Fruit fly (Drosophila melanogaster) whole organism, embryonic: Measurements from ENCODE around the gene deltaCOP.

Source experiments
- Ada2b ChIP-seq: fragments of 200-800 bp; sonication (Bioruptor generic); IDR thresholded peaks from 2 replicates; pipeline ENCODE4 v1.3.6; 2022; ENCODE audit warnings: missing biosample characterization, missing genetic modification characterization
- Awh ChIP-seq: fragments of 200-800 bp; sonication (Bioruptor generic); IDR thresholded peaks from 2 replicates; pipeline ENCODE4, ENCODE4 v1.3.6; 2022; ENCODE audit warnings: missing biosample characterization, missing genetic modification characterization
- B-H2 ChIP-seq: fragments of 200-800 bp; sonication (Bioruptor generic); optimal IDR thresholded peaks from 2 replicates; lab custom pipeline; 2018; ENCODE audit warnings: missing biosample characterization, mild to moderate bottlenecking, missing genetic modification characterization
- Bdp1 ChIP-seq: fragments of 200-800 bp; sonication (Bioruptor generic); optimal IDR thresholded peaks from 3 replicates; lab custom pipeline; 2016; ENCODE audit warnings: missing biosample characterization, missing genetic modification characterization
- CG10366 ChIP-seq: fragments of 200-800 bp; sonication (Bioruptor generic); IDR thresholded peaks from 2 replicates; pipeline ENCODE4 v1.3.6; 2022; ENCODE audit warnings: missing biosample characterization, missing genetic modification characterization
- CG12744 ChIP-seq: fragments of 200-800 bp; sonication (Bioruptor generic); optimal IDR thresholded peaks from 2 replicates; lab custom pipeline; 2016; ENCODE audit warnings: missing biosample characterization, missing genetic modification characterization
- CG13123 ChIP-seq: fragments of 200-800 bp; sonication (Bioruptor generic); optimal IDR thresholded peaks from 2 replicates; lab custom pipeline; 2016; ENCODE audit warnings: missing biosample characterization, missing genetic modification characterization
- CG13775 ChIP-seq: fragments of 200-800 bp; sonication (Bioruptor generic); optimal IDR thresholded peaks from 3 replicates; lab custom pipeline; 2017; ENCODE audit warnings: missing biosample characterization, mild to moderate bottlenecking, missing genetic modification characterization
- CG14014 ChIP-seq: fragments of 200-800 bp; sonication (Bioruptor generic); IDR thresholded peaks from 2 replicates; pipeline ENCODE4 v1.3.6; 2022; ENCODE audit warnings: missing biosample characterization, missing genetic modification characterization
- CG1602 ChIP-seq: fragments of 200-800 bp; sonication (Bioruptor generic); optimal IDR thresholded peaks from 3 replicates; lab custom pipeline; 2016; ENCODE audit warnings: missing biosample characterization, missing genetic modification characterization
- CG17568 ChIP-seq: fragments of 200-800 bp; sonication (Bioruptor generic); optimal IDR thresholded peaks from 2 replicates; lab custom pipeline; 2018; ENCODE audit warnings: missing biosample characterization, mild to moderate bottlenecking, missing genetic modification characterization, moderate library complexity
- CG1832 ChIP-seq: fragments of 200-800 bp; sonication (Bioruptor generic); optimal IDR thresholded peaks from 2 replicates; lab custom pipeline; 2017; ENCODE audit warnings: missing biosample characterization, mild to moderate bottlenecking, missing genetic modification characterization, inconsistent platforms
- CG3065 ChIP-seq: fragments of 200-800 bp; sonication (Bioruptor generic); optimal IDR thresholded peaks from 2 replicates; lab custom pipeline; 2016; ENCODE audit warnings: missing biosample characterization, missing genetic modification characterization
- CG32532 ChIP-seq: fragments of 200-800 bp; sonication (Bioruptor generic); IDR thresholded peaks from 2 replicates; pipeline ENCODE4 v1.3.6; 2022; ENCODE audit warnings: missing biosample characterization, missing genetic modification characterization
- CG3281 ChIP-seq: fragments of 200-800 bp; sonication (Bioruptor generic); optimal IDR thresholded peaks from 3 replicates; lab custom pipeline; 2017; ENCODE audit warnings: missing biosample characterization, mild to moderate bottlenecking, missing genetic modification characterization
- CG4404 ChIP-seq: fragments of 200-800 bp; sonication (Bioruptor generic); IDR thresholded peaks from 2 replicates; pipeline ENCODE4 v1.3.6; 2022; ENCODE audit warnings: missing biosample characterization, missing genetic modification characterization
- CG5245 ChIP-seq: fragments of 200-800 bp; sonication (Bioruptor generic); optimal IDR thresholded peaks from 3 replicates; lab custom pipeline; 2016; ENCODE audit warnings: missing biosample characterization, missing genetic modification characterization
- CG5953 ChIP-seq: fragments of 200-800 bp; sonication (Bioruptor generic); IDR thresholded peaks from 2 replicates; pipeline ENCODE4 v1.3.6; 2022; ENCODE audit warnings: missing biosample characterization, missing genetic modification characterization
- CG6813 ChIP-seq: fragments of 200-800 bp; sonication (Bioruptor generic); optimal IDR thresholded peaks from 2 replicates; lab custom pipeline; 2017; ENCODE audit warnings: missing biosample characterization, missing genetic modification characterization, mild to moderate bottlenecking, moderate library complexity, missing genetic modification reagents
- CG8089 ChIP-seq: fragments of 200-800 bp; sonication (Bioruptor generic); optimal IDR thresholded peaks from 3 replicates; lab custom pipeline; 2016; ENCODE audit warnings: missing biosample characterization, missing genetic modification characterization
- CG8359 ChIP-seq: fragments of 200-800 bp; sonication (Bioruptor generic); optimal IDR thresholded peaks from 2 replicates; lab custom pipeline; 2017; ENCODE audit warnings: missing biosample characterization, mild to moderate bottlenecking, missing genetic modification characterization, borderline replicate concordance
- Dbx ChIP-seq: fragments of 200-800 bp; sonication (Bioruptor generic); IDR thresholded peaks from 3 replicates; pipeline ENCODE4 v1.3.6; 2022; ENCODE audit warnings: missing biosample characterization, missing genetic modification characterization
- Dref ChIP-seq: fragments of 200-800 bp; sonication (Bioruptor generic); IDR thresholded peaks from 2 replicates; pipeline ENCODE4 v1.3.6; 2022; ENCODE audit warnings: missing biosample characterization, missing genetic modification characterization
- ERR ChIP-seq: fragments of 200-800 bp; sonication (Bioruptor generic); optimal IDR thresholded peaks from 2 replicates; lab custom pipeline; 2016; ENCODE audit warnings: missing biosample characterization, missing genetic modification characterization
- Hey ChIP-seq: fragments of 200-800 bp; sonication (Bioruptor generic); optimal IDR thresholded peaks from 3 replicates; lab custom pipeline; 2018; ENCODE audit warnings: missing biosample characterization, mild to moderate bottlenecking, missing genetic modification characterization
- Hr3 ChIP-seq: fragments of 200-800 bp; sonication (Bioruptor generic); optimal IDR thresholded peaks from 3 replicates; lab custom pipeline; 2016; ENCODE audit warnings: missing biosample characterization, missing genetic modification characterization
- Lpt ChIP-seq: fragments of >200 bp; optimal IDR thresholded peaks from 2 replicates; lab custom pipeline; 2018; ENCODE audit warnings: missing biosample characterization, missing genetic modification characterization
- MESR4 ChIP-seq: fragments of 200-800 bp; sonication (Bioruptor generic); optimal IDR thresholded peaks from 2 replicates; lab custom pipeline; 2018; ENCODE audit warnings: missing biosample characterization, mild to moderate bottlenecking, missing genetic modification characterization, moderate library complexity
- Med ChIP-seq: fragments of 200-800 bp; sonication (Bioruptor generic); peaks from one replicate; lab custom pipeline; 2016; ENCODE audit warnings: missing biosample characterization, missing genetic modification characterization, mild to moderate bottlenecking, inconsistent platforms, moderate library complexity
- Nf-YB ChIP-seq: fragments of 200-800 bp; sonication (Bioruptor generic); optimal IDR thresholded peaks from 3 replicates; lab custom pipeline; 2019; ENCODE audit warnings: missing biosample characterization, mild to moderate bottlenecking, missing genetic modification characterization, moderate library complexity
- Pdp1 ChIP-seq, 2 experiments: fragments of 200-800 bp; sonication (Bioruptor generic); optimal IDR thresholded peaks; 3 replicates each; lab custom pipeline; 2016; ENCODE audit warnings: missing biosample characterization in 2 of 2, missing genetic modification characterization in 2 of 2, mild to moderate bottlenecking in 1 of 2, moderate library complexity in 1 of 2
- Sox102F ChIP-seq: fragments of 200-800 bp; sonication (Bioruptor generic); optimal IDR thresholded peaks from 2 replicates; lab custom pipeline; 2018; ENCODE audit warnings: missing biosample characterization, mild to moderate bottlenecking, missing genetic modification characterization, moderate library complexity
- Sry-β ChIP-seq: fragments of 200-800 bp; sonication (Bioruptor generic); optimal IDR thresholded peaks from 2 replicates; lab custom pipeline; 2018; ENCODE audit warnings: missing biosample characterization, mild to moderate bottlenecking, missing genetic modification characterization, moderate library complexity
- Tbp ChIP-seq: fragments of >200 bp; optimal IDR thresholded peaks from 2 replicates; lab custom pipeline; 2018; ENCODE audit warnings: missing biosample characterization, missing genetic modification characterization
- Xbp1 ChIP-seq: fragments of 200-800 bp; sonication (Bioruptor generic); optimal IDR thresholded peaks from 3 replicates; lab custom pipeline; 2016; ENCODE audit warnings: missing biosample characterization, mild to moderate bottlenecking, missing genetic modification characterization
- YL-1 ChIP-seq: fragments of 200-800 bp; sonication (Bioruptor generic); optimal IDR thresholded peaks from 3 replicates; lab custom pipeline; 2017; ENCODE audit warnings: missing biosample characterization, mild to moderate bottlenecking, missing genetic modification characterization
- ab ChIP-seq: fragments of 200-800 bp; sonication (Bioruptor generic); optimal IDR thresholded peaks from 2 replicates; lab custom pipeline; 2016; ENCODE audit warnings: missing biosample characterization, missing genetic modification characterization
- ap ChIP-seq: fragments of 200-800 bp; sonication (Bioruptor generic); IDR thresholded peaks from 2 replicates; pipeline ENCODE4 v1.3.6; 2022; ENCODE audit warnings: missing biosample characterization, missing genetic modification characterization
- cato ChIP-seq: fragments of 200-800 bp; sonication (Bioruptor generic); optimal IDR thresholded peaks from 2 replicates; lab custom pipeline; 2016; ENCODE audit warnings: missing biosample characterization, missing genetic modification characterization, borderline replicate concordance
- grau ChIP-seq: fragments of 200-800 bp; optimal IDR thresholded peaks from 3 replicates; lab custom pipeline; 2019; ENCODE audit warnings: missing biosample characterization, mild to moderate bottlenecking, missing genetic modification characterization, moderate library complexity
- lola ChIP-seq, 3 experiments: fragments of >200 bp in 2 of 3; fragments of 200-800 bp in 1 of 3; sonication (Bioruptor generic) in 1 of 3; optimal IDR thresholded peaks; 2 replicates each; lab custom pipeline; 2017 to 2019; ENCODE audit warnings: missing biosample characterization in 3 of 3, missing genetic modification characterization in 3 of 3, mild to moderate bottlenecking in 1 of 3, moderate library complexity in 1 of 3
- mam ChIP-seq: fragments of 200-800 bp; sonication (Bioruptor generic); optimal IDR thresholded peaks from 3 replicates; lab custom pipeline; 2016; ENCODE audit warnings: missing biosample characterization, missing genetic modification characterization
- psq ChIP-seq: fragments of 200-800 bp; sonication (Bioruptor generic); optimal IDR thresholded peaks from 2 replicates; lab custom pipeline; 2017; ENCODE audit warnings: missing biosample characterization, missing genetic modification characterization
- row ChIP-seq: fragments of 200-800 bp; sonication (Bioruptor generic); IDR thresholded peaks from 3 replicates; pipeline ENCODE4 v1.3.6; 2022; ENCODE audit warnings: missing biosample characterization, missing genetic modification characterization
- run ChIP-seq: fragments of 200-800 bp; sonication (Bioruptor generic); optimal IDR thresholded peaks from 3 replicates; lab custom pipeline; 2018; ENCODE audit warnings: missing biosample characterization, mild to moderate bottlenecking, missing genetic modification characterization
- salm ChIP-seq: fragments of 200-800 bp; sonication (Bioruptor generic); optimal IDR thresholded peaks from 2 replicates; lab custom pipeline; 2018; ENCODE audit warnings: missing biosample characterization, mild to moderate bottlenecking, missing genetic modification characterization
- stwl ChIP-seq: fragments of 200-800 bp; sonication (Bioruptor generic); optimal IDR thresholded peaks from 3 replicates; lab custom pipeline; 2018; ENCODE audit warnings: missing biosample characterization, mild to moderate bottlenecking, missing genetic modification characterization, moderate library complexity
- tin ChIP-seq: fragments of 200-800 bp; sonication (Bioruptor generic); optimal IDR thresholded peaks from 3 replicates; lab custom pipeline; 2016; ENCODE audit warnings: missing biosample characterization, missing genetic modification characterization
- zen2 ChIP-seq: fragments of 200-800 bp; sonication (Bioruptor generic); IDR thresholded peaks from 3 replicates; pipeline ENCODE4 v1.3.6; 2022; ENCODE audit warnings: missing biosample characterization, missing genetic modification characterization; ENCODE audit not compliant: partially characterized antibody

The deltaCOP gene

dm6 chrX:1861620-1862184 is at the start of gene deltaCOP (continued):
- TF ChIP-seq Sox102F (GFP tag; lab: Kevin White, UChicago) (no peak), CG8359 (GFP tag; lab: Kevin White, UChicago) (no peak), CG10366 (GFP tag; lab: Robert Waterston, UW) (peak; percentile 82), CG5953 (peak; percentile 60; the same call in 1 of the 2 replicates), Dref (GFP tag; lab: Robert Waterston, UW) (0 out of 2 replicates have a peak, but pooled peaks have one; percentile 26), tin (GFP tag; lab: Kevin White, UChicago) (peak; percentile 87), CG14014 (GFP tag; lab: Robert Waterston, UW) (peak; percentile 83), CG1602 (peak; percentile 84), salm (tag; lab: Kevin White, UChicago) (peak; percentile 32), YL-1 (GFP tag; lab: Kevin White, UChicago) (peak; percentile 62), CG3281 (GFP tag; lab: Kevin White, UChicago) (peak; percentile 80), CG13123 (GFP tag; lab: Kevin White, UChicago) (peak; percentile 80), CG6813 (GFP tag; lab: Kevin White, UChicago) (peak; percentile 51), ERR (GFP tag; lab: Kevin White, UChicago) (peak; percentile 81), lola (GFP tag; optimal IDR thresholded peaks at IDR 0.05; lab: Kevin White, UChicago) (peak in 1 of 3 experiments; percentile 38), CG12744 (peak; percentile 83), ab (GFP tag; lab: Kevin White, UChicago) (no peak), Tbp (no peak), B-H2 (peak; percentile 61), psq (GFP tag; lab: Kevin White, UChicago) (peak; percentile 55), Lpt (GFP tag; lab: Kevin White, UChicago) (no peak), Sry-β (GFP tag; lab: Kevin White, UChicago) (no peak), run (peak; percentile 30), Bdp1 (peak; percentile 83), CG1832 (GFP tag; lab: Kevin White, UChicago) (no peak), CG8089 (GFP tag; lab: Kevin White, UChicago) (peak; percentile 88), mam (GFP tag; lab: Kevin White, UChicago) (peak; percentile 94), MESR4 (GFP tag; lab: Kevin White, UChicago) (peak; percentile 76), Nf-YB (GFP tag; lab: Kevin White, UChicago) (peak; percentile 50), zen2 (GFP tag; lab: Robert Waterston, UW) (no peak), Dbx (GFP tag; lab: Robert Waterston, UW) (peak; percentile 88), Xbp1 (GFP tag; lab: Kevin White, UChicago) (peak; percentile 93), Hr3 (GFP tag; lab: Kevin White, UChicago) (peak; percentile 91), Hey (tag; lab: Kevin White, UChicago) (no peak), CG3065 (peak; percentile 74), CG13775 (GFP tag; lab: Kevin White, UChicago) (peak; percentile 84), cato (peak; percentile 73)

- TF ChIP-seq CG32532 (GFP tag; lab: Robert Waterston, UW) (0 out of 2 replicates have a peak, but pooled peaks have one; percentile 16), grau (tag; lab: Kevin White, UChicago) (peak; percentile 81), Awh (no peak), CG4404 (GFP tag; lab: Robert Waterston, UW) (no peak), CG5245 (GFP tag; lab: Kevin White, UChicago) (no peak), Med (peak; percentile 10), CG17568 (GFP tag; lab: Kevin White, UChicago) (no peak), stwl (tag; lab: Kevin White, UChicago) (no peak), ap (GFP tag; lab: Robert Waterston, UW) (no peak), row (GFP tag; lab: Robert Waterston, UW) (peak; percentile 19; the same call in 2 of the 3 replicates), Ada2b (GFP tag; lab: Robert Waterston, UW) (no peak), Pdp1 (GFP tag; optimal IDR thresholded peaks at IDR 0.05; lab: Kevin White, UChicago) (peak in 1 of 2 experiments; percentile 86)
These were observed 47.9 kb upstream of the deltaCOP start for dm6 chrX:1909533-1909932.
